Worm (Caenorhabditis elegans) whole organism, L3 larva: ENCODE results near the gene srh-171.

Experiments
- ceh-28 ChIP-seq: fragments of 150-350 bp; optimal IDR thresholded peaks from 2 replicates; lab custom pipeline; 2014; ENCODE audit warnings: missing biosample characterization, missing genetic modification reagents, missing genetic modification characterization
- nhr-11 ChIP-seq: fragments of 150-350 bp; optimal IDR thresholded peaks from 2 replicates; lab custom pipeline; 2014; ENCODE audit warnings: missing biosample characterization, missing genetic modification characterization
- snpc-4 ChIP-seq: fragments of 150-350 bp; optimal IDR thresholded peaks from 2 replicates; lab custom pipeline; 2014; ENCODE audit warnings: missing biosample characterization, missing genetic modification characterization

DNA sequence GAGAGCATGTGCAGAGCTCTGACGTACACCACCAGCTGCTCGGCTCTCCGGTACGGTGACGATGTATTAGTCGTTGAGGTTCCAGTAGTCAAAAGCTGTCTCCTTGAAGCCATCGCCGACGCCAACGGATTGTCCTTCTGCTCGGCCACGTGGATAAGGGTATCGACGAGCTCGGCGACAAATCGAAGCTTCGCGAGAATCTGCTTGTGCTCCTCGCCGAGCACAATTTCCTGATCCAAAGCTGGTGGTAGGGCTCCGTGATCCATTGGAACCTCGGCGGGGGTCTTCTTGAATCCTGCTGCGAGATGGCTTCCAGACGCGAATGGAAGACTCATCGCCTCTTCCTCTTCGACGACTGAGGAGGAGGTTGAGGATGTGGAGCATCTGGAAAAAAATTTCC, 32.0 kb downstream of the srh-171 start:
- TF ChIP-seq ceh-28 (tag; lab: Kevin White, UChicago) (no peak), nhr-11 (tag; lab: Kevin White, UChicago) (no peak), snpc-4 (tag; lab: Kevin White, UChicago) (no peak)
